Worm (Caenorhabditis elegans) whole organism, L4 larva: ENCODE measurements around the gene cyp-29A3.

Source experiments
- R02D3.7 ChIP-seq: fragments of 150-350 bp; sonication (generic microtip); optimal IDR thresholded peaks from 3 replicates; lab custom pipeline; 2014; ENCODE audit warnings: missing biosample characterization, missing genetic modification characterization
- ceh-44 ChIP-seq: fragments of 200-800 bp; sonication (Bioruptor generic); IDR thresholded peaks from 2 replicates; pipeline ENCODE4 v1.3.6; 2022; ENCODE audit warnings: missing genetic modification reagents, missing genetic modification characterization, missing compliant biosample characterization
- lin-39 ChIP-seq: fragments of 150-350 bp; optimal IDR thresholded peaks from 2 replicates; lab custom pipeline; 2014; ENCODE audit warnings: missing biosample characterization, missing genetic modification reagents, missing genetic modification characterization
- madf-5 ChIP-seq, 2 experiments: fragments of 200-800 bp; sonication (Bioruptor generic); IDR thresholded peaks; 2 replicates each; pipeline ENCODE4 v1.3.6; 2022; ENCODE audit warnings: missing compliant biosample characterization in 2 of 2, missing genetic modification characterization in 2 of 2
- madf-9 ChIP-seq: fragments of 200-800 bp; sonication (Bioruptor generic); conservative IDR thresholded peaks from 2 replicates; pipeline ENCODE4 v1.3.6; 2022; ENCODE audit warnings: missing genetic modification reagents, missing genetic modification characterization, missing compliant biosample characterization
- nhr-10 ChIP-seq: fragments of 150-350 bp; optimal IDR thresholded peaks from 2 replicates; lab custom pipeline; 2014; ENCODE audit warnings: missing biosample characterization, missing genetic modification characterization
- nhr-41 ChIP-seq: fragments of 200-800 bp; sonication (Bioruptor generic); IDR thresholded peaks from 2 replicates; pipeline ENCODE4 v1.3.6; 2022; ENCODE audit warnings: missing genetic modification reagents, missing genetic modification characterization, missing compliant biosample characterization
- nhr-42 ChIP-seq: fragments of 200-800 bp; sonication (Bioruptor generic); IDR thresholded peaks from 2 replicates; pipeline ENCODE4 v1.3.6; 2022; ENCODE audit warnings: missing genetic modification characterization, missing compliant biosample characterization
- pqm-1 ChIP-seq: sonication (generic microtip); optimal IDR thresholded peaks from 2 replicates; lab custom pipeline; 2017; ENCODE audit warnings: missing biosample characterization, missing genetic modification characterization
- unc-62 ChIP-seq, 3 experiments: fragments of 150-350 bp in 1 of 3; sonication (generic microtip); optimal IDR thresholded peaks in 2 of 3; peaks in 1 of 3; 1 replicate in 1 of 3; 2 replicates in 2 of 3; lab custom pipeline; 2014 to 2017; ENCODE audit warnings: missing biosample characterization in 3 of 3, missing genetic modification characterization in 3 of 3, missing genetic modification reagents in 3 of 3, missing genotype in 1 of 3

ce11 chrV:83732-84131 lies 24.7 kb downstream of the cyp-29A3 start, which contains the start of gene daam-1:
- no peak for TF ChIP-seq ceh-44
- no peak for TF ChIP-seq nhr-10 (tag; lab: Kevin White, UChicago)
- no peak for TF ChIP-seq madf-5 (GFP tag; IDR thresholded peaks at IDR 0.05; lab: Robert Waterston, UW)
- no peak for TF ChIP-seq nhr-42 (GFP tag; lab: Robert Waterston, UW)
- TF ChIP-seq lin-39 (tag; lab: Kevin White, UChicago), result no peak
- no peak for TF ChIP-seq nhr-41 (GFP tag; lab: Robert Waterston, UW)
- no peak for TF ChIP-seq pqm-1 (tag; lab: Kevin White, UChicago)
- no peak for TF ChIP-seq R02D3.7 (tag; lab: Kevin White, UChicago)
- no peak for TF ChIP-seq unc-62 (GFP tag; optimal IDR thresholded peaks at IDR 0.05 in 1 of 2; lab: Kevin White, UChicago)
- no peak for TF ChIP-seq unc-62 (tag; optimal IDR thresholded peaks at IDR 0.05; lab: Kevin White, UChicago)
- no peak for TF ChIP-seq madf-9 (GFP tag; lab: Robert Waterston, UW)
